Worm (Caenorhabditis elegans) whole organism, L3 larva: ENCODE data around the gene T01D1.8.

ENCODE experiments used
- R02D3.7 ChIP-seq: fragments of 150-350 bp; optimal IDR thresholded peaks from 2 replicates; lab custom pipeline; 2014; ENCODE audit warnings: missing biosample characterization, missing genetic modification characterization
- ZK546.5 ChIP-seq: sonication (generic microtip); optimal IDR thresholded peaks from 2 replicates; lab custom pipeline; 2017; ENCODE audit warnings: missing biosample characterization, missing genetic modification characterization
- ceh-16 ChIP-seq: sonication (generic microtip); optimal IDR thresholded peaks from 2 replicates; lab custom pipeline; 2017; ENCODE audit warnings: missing biosample characterization, missing genetic modification characterization
- ceh-82 ChIP-seq: fragments of 150-350 bp; optimal IDR thresholded peaks from 2 replicates; lab custom pipeline; 2014; ENCODE audit warnings: missing biosample characterization, missing genetic modification characterization
- ceh-9 ChIP-seq: sonication (generic microtip); optimal IDR thresholded peaks from 2 replicates; lab custom pipeline; 2018; ENCODE audit warnings: missing biosample characterization, missing genetic modification characterization
- daf-12 ChIP-seq: fragments of 150-350 bp; optimal IDR thresholded peaks from 2 replicates; lab custom pipeline; 2014; ENCODE audit warnings: missing biosample characterization, missing genetic modification reagents, missing genetic modification characterization
- egl-27 ChIP-seq: sonication (generic microtip); optimal IDR thresholded peaks from 4 replicates; lab custom pipeline; 2017; ENCODE audit warnings: missing biosample characterization, missing genetic modification reagents, missing genetic modification characterization
- elt-1 ChIP-seq: fragments of 150-350 bp; optimal IDR thresholded peaks from 2 replicates; lab custom pipeline; 2014; ENCODE audit warnings: missing biosample characterization, missing genetic modification characterization
- elt-2 ChIP-seq: sonication (generic microtip); optimal IDR thresholded peaks from 2 replicates; lab custom pipeline; 2016; ENCODE audit warnings: missing genetic modification reagents, mild to moderate bottlenecking, missing genetic modification characterization, missing compliant biosample characterization
- elt-3 ChIP-seq, 3 experiments: fragments of 150-350 bp in 1 of 3; sonication (generic microtip) in 2 of 3; optimal IDR thresholded peaks; 2 replicates in 2 of 3; 4 replicates in 1 of 3; lab custom pipeline; 2014 to 2017; ENCODE audit warnings: missing biosample characterization in 3 of 3, missing genetic modification characterization in 3 of 3
- eor-1 ChIP-seq, 2 experiments: fragments of 150-350 bp; optimal IDR thresholded peaks; 2 replicates each; lab custom pipeline; 2014 to 2018; ENCODE audit warnings: missing biosample characterization in 2 of 2, missing genetic modification characterization in 2 of 2
- fkh-10 ChIP-seq: sonication (generic microtip); optimal IDR thresholded peaks from 2 replicates; lab custom pipeline; 2017; ENCODE audit warnings: missing biosample characterization, missing genetic modification reagents, missing genetic modification characterization
- fkh-2 ChIP-seq: fragments of 150-350 bp; optimal IDR thresholded peaks from 2 replicates; lab custom pipeline; 2014; ENCODE audit warnings: missing biosample characterization, missing genetic modification reagents, missing genetic modification characterization
- fos-1 ChIP-seq: fragments of 150-350 bp; optimal IDR thresholded peaks from 2 replicates; lab custom pipeline; 2014; ENCODE audit warnings: missing biosample characterization, missing genetic modification characterization
- hmg-11 ChIP-seq: sonication (generic microtip); optimal IDR thresholded peaks from 2 replicates; lab custom pipeline; 2016; ENCODE audit warnings: missing genetic modification characterization, missing compliant biosample characterization
- jun-1 ChIP-seq: fragments of 150-350 bp; optimal IDR thresholded peaks from 2 replicates; lab custom pipeline; 2014; ENCODE audit warnings: missing biosample characterization, missing genetic modification reagents, missing genetic modification characterization
- lin-39 ChIP-seq: fragments of 150-350 bp; optimal IDR thresholded peaks from 2 replicates; lab custom pipeline; 2018; ENCODE audit warnings: missing biosample characterization, missing genetic modification reagents, missing genetic modification characterization
- lsy-12 ChIP-seq: sonication (generic microtip); optimal IDR thresholded peaks from 2 replicates; lab custom pipeline; 2016; ENCODE audit warnings: mild to moderate bottlenecking, missing genetic modification characterization, missing compliant biosample characterization
- mdl-1 ChIP-seq: fragments of 150-350 bp; optimal IDR thresholded peaks from 2 replicates; lab custom pipeline; 2014; ENCODE audit warnings: missing biosample characterization, missing genetic modification characterization
- nfya-1 ChIP-seq: sonication (generic microtip); optimal IDR thresholded peaks from 2 replicates; lab custom pipeline; 2017; ENCODE audit warnings: missing genetic modification characterization, mild to moderate bottlenecking, missing compliant biosample characterization, antibody characterized with exemption, moderate library complexity; ENCODE audit not compliant: insufficient read depth
- nhr-23 ChIP-seq: fragments of 150-350 bp; optimal IDR thresholded peaks from 2 replicates; lab custom pipeline; 2014; ENCODE audit warnings: missing biosample characterization, missing genetic modification reagents, missing genetic modification characterization
- nhr-237 ChIP-seq: fragments of 150-350 bp; optimal IDR thresholded peaks from 2 replicates; lab custom pipeline; 2014; ENCODE audit warnings: missing biosample characterization, missing genetic modification characterization
- nhr-25 ChIP-seq: sonication (generic microtip); optimal IDR thresholded peaks from 2 replicates; lab custom pipeline; 2017; ENCODE audit warnings: missing biosample characterization, missing genetic modification characterization
- nhr-28 ChIP-seq: fragments of 150-350 bp; optimal IDR thresholded peaks from 2 replicates; lab custom pipeline; 2014; ENCODE audit warnings: missing biosample characterization, missing genetic modification characterization
- nhr-67 ChIP-seq: fragments of 150-350 bp; optimal IDR thresholded peaks from 2 replicates; lab custom pipeline; 2014; ENCODE audit warnings: missing biosample characterization, missing genetic modification characterization
- nhr-76 ChIP-seq: fragments of 150-350 bp; sonication (generic microtip); optimal IDR thresholded peaks from 5 replicates; lab custom pipeline; 2014; ENCODE audit warnings: missing biosample characterization, missing genetic modification characterization
- nhr-77 ChIP-seq: fragments of 150-350 bp; optimal IDR thresholded peaks from 2 replicates; lab custom pipeline; 2014; ENCODE audit warnings: missing biosample characterization, missing genetic modification characterization
- pqm-1 ChIP-seq: fragments of 150-350 bp; optimal IDR thresholded peaks from 2 replicates; lab custom pipeline; 2017; ENCODE audit warnings: missing biosample characterization, missing genetic modification characterization, inconsistent platforms
- sea-2 ChIP-seq: fragments of 150-350 bp; sonication (generic microtip); optimal IDR thresholded peaks from 4 replicates; lab custom pipeline; 2014; ENCODE audit warnings: missing biosample characterization, missing genetic modification reagents, missing genetic modification characterization
- snpc-4 ChIP-seq: fragments of 150-350 bp; optimal IDR thresholded peaks from 2 replicates; lab custom pipeline; 2014; ENCODE audit warnings: missing biosample characterization, missing genetic modification characterization
- tbx-2 ChIP-seq: sonication (generic microtip); optimal IDR thresholded peaks from 2 replicates; lab custom pipeline; 2016; ENCODE audit warnings: mild to moderate bottlenecking, missing genetic modification characterization, missing compliant biosample characterization
- unc-62 ChIP-seq: fragments of 150-350 bp; sonication (generic microtip); optimal IDR thresholded peaks from 4 replicates; lab custom pipeline; 2014; ENCODE audit warnings: missing biosample characterization, missing genetic modification reagents, missing genetic modification characterization
- ztf-4 ChIP-seq: fragments of 150-350 bp; optimal IDR thresholded peaks from 2 replicates; lab custom pipeline; 2014; ENCODE audit warnings: missing biosample characterization, missing genetic modification characterization

The T01D1.8 gene

ce11 chrII:163229-163628 lies 23.3 kb upstream of the T01D1.8 start:
- TF ChIP-seq nfya-1 (tag; lab: Kevin White, UChicago) (no peak), ZK546.5 (tag; lab: Kevin White, UChicago) (no peak), nhr-76 (tag; lab: Kevin White, UChicago) (no peak), hmg-11 (tag; lab: Kevin White, UChicago) (no peak), R02D3.7 (tag; lab: Kevin White, UChicago) (no peak), ceh-16 (tag; lab: Kevin White, UChicago) (no peak), eor-1 (tag; optimal IDR thresholded peaks at IDR 0.05; lab: Kevin White, UChicago) (no peak), nhr-23 (tag; lab: Kevin White, UChicago) (no peak), nhr-28 (tag; lab: Kevin White, UChicago) (no peak), ceh-9 (tag; lab: Kevin White, UChicago) (no peak)

DNA sequence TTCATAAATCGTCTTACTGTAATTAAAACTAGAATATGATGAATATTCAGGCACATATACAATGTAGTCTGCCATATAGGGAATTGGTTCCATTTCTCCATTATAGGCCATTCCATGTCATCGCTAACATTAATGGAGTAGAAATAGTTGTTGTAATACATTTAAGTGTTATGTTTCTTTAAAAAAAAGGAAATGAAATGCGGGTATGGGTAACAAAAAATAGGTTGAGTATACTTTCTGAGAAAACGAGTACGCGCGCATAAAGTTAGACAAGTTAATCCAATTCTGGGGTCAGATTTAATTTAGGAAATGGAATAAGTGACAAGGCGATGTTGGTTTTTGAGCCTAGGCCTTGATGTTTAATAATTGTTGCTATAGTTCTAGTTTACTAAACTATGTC lies 12.9 kb upstream of the T01D1.8 start, which contains the start of gene T01D1.7:
Gene T01D1.7 (minus strand): TSS at position 101 of the 400 bp plus-strand sequence.
- TF ChIP-seq elt-3 (tag; optimal IDR thresholded peaks at IDR 0.05; lab: Kevin White, UChicago): no peak
- no peak for TF ChIP-seq nhr-67
- no peak for TF ChIP-seq nfya-1 (tag; lab: Kevin White, UChicago)
- TF ChIP-seq nhr-23 (tag; lab: Kevin White, UChicago): no peak
- no peak for TF ChIP-seq R02D3.7 (tag; lab: Kevin White, UChicago)
- TF ChIP-seq nhr-77: no peak
- no peak for TF ChIP-seq pqm-1 (tag; lab: Kevin White, UChicago)
- no peak for TF ChIP-seq fos-1 (tag; lab: Kevin White, UChicago)
- TF ChIP-seq fkh-2 (tag; lab: Kevin White, UChicago): no peak
- no peak for TF ChIP-seq fkh-10 (GFP tag; lab: Kevin White, UChicago)
- TF ChIP-seq mdl-1 (tag; lab: Kevin White, UChicago): no peak
- no peak for TF ChIP-seq daf-12 (tag; lab: Kevin White, UChicago)
- no peak for TF ChIP-seq ceh-16 (tag; lab: Kevin White, UChicago)
- TF ChIP-seq lin-39 (tag; lab: Kevin White, UChicago): no peak
- TF ChIP-seq egl-27 (tag; lab: Kevin White, UChicago): no peak
- TF ChIP-seq jun-1 (tag; lab: Kevin White, UChicago): no peak
- TF ChIP-seq sea-2: no peak
- no peak for TF ChIP-seq ZK546.5 (tag; lab: Kevin White, UChicago)
- no peak for TF ChIP-seq ztf-4 (tag; lab: Kevin White, UChicago)

- no peak for TF ChIP-seq nhr-23 (tag; lab: Kevin White, UChicago)
- TF ChIP-seq, all 47 proteins: peak for 0
These were observed 10.7 kb upstream of the T01D1.8 start, which contains the start of gene T01D1.3 for ce11 chrII:175868-176267. Gene T01D1.3, minus strand, starts transcription at chrII:175968.

- no peak for TF ChIP-seq nfya-1 (tag; lab: Kevin White, UChicago)
- no peak for TF ChIP-seq elt-2 (tag; lab: Kevin White, UChicago)
- no peak for TF ChIP-seq lsy-12 (tag; lab: Kevin White, UChicago)
- TF ChIP-seq nhr-67: no peak
- no peak for TF ChIP-seq fkh-10 (GFP tag; lab: Kevin White, UChicago)
- TF ChIP-seq unc-62 (GFP tag; lab: Kevin White, UChicago): no peak
- TF ChIP-seq nhr-237 (tag; lab: Kevin White, UChicago): no peak
- TF ChIP-seq nhr-23 (tag; lab: Kevin White, UChicago): no peak
- no peak for TF ChIP-seq ceh-82
These were observed 9.9 kb upstream of the T01D1.8 start for ce11 chrII:176622-177021.

- TF ChIP-seq lsy-12 (tag; lab: Kevin White, UChicago) (no peak), ceh-16 (tag; lab: Kevin White, UChicago) (no peak), snpc-4 (no peak), nhr-25 (tag; lab: Kevin White, UChicago) (peak; percentile 64), elt-1 (tag; lab: Kevin White, UChicago) (peak; percentile 33), nhr-23 (tag; lab: Kevin White, UChicago) (no peak), tbx-2 (tag; lab: Kevin White, UChicago) (no peak), ceh-9 (tag; lab: Kevin White, UChicago) (no peak)
- TF ChIP-seq, all 47 proteins: peak for 2
These were observed 8.4 kb upstream of the T01D1.8 start for ce11 chrII:178146-178545.
